Worm (Caenorhabditis elegans) whole organism, L1 larva: ENCODE data around the gene elpc-4.

Experiments used
- C16A3.4 ChIP-seq: fragments of 150-350 bp; optimal IDR thresholded peaks from 2 replicates; lab custom pipeline; 2014; ENCODE audit warnings: missing biosample characterization, missing genetic modification characterization
- aha-1 ChIP-seq: fragments of 150-350 bp; optimal IDR thresholded peaks from 2 replicates; lab custom pipeline; 2014; ENCODE audit warnings: missing biosample characterization, missing genetic modification characterization
- blmp-1 ChIP-seq: fragments of 150-350 bp; optimal IDR thresholded peaks from 2 replicates; lab custom pipeline; 2014; ENCODE audit warnings: missing biosample characterization, missing genetic modification characterization
- ceh-88 ChIP-seq: fragments of 200-800 bp; sonication (Bioruptor generic); IDR thresholded peaks from 2 replicates; pipeline ENCODE4 v1.3.6; 2022; ENCODE audit warnings: missing genetic modification characterization, missing compliant biosample characterization
- efl-3 ChIP-seq: fragments of 200-800 bp; sonication (Bioruptor generic); optimal IDR thresholded peaks from 2 replicates; lab custom pipeline; 2018; ENCODE audit warnings: mild to moderate bottlenecking, missing genetic modification characterization, missing compliant biosample characterization
- egl-27 ChIP-seq, 2 experiments: fragments of 150-350 bp in 1 of 2; sonication (generic microtip); optimal IDR thresholded peaks; 3 replicates each; lab custom pipeline; 2017 to 2018; ENCODE audit warnings: missing biosample characterization in 2 of 2, missing genetic modification characterization in 2 of 2, missing genetic modification reagents in 2 of 2
- elt-3 ChIP-seq, 6 experiments: fragments of 150-350 bp in 1 of 6; sonication (generic microtip); optimal IDR thresholded peaks; 2 replicates each; lab custom pipeline; 2017 to 2018; ENCODE audit warnings: missing biosample characterization in 6 of 6, missing genetic modification characterization in 6 of 6, inconsistent platforms in 1 of 6
- fkh-8 ChIP-seq: sonication (generic microtip); optimal IDR thresholded peaks from 2 replicates; lab custom pipeline; 2016; ENCODE audit warnings: mild to moderate bottlenecking, missing genetic modification characterization, missing compliant biosample characterization
- hpl-2 ChIP-seq: fragments of 150-350 bp; optimal IDR thresholded peaks from 2 replicates; lab custom pipeline; 2014; ENCODE audit warnings: missing biosample characterization, missing genetic modification reagents, missing genetic modification characterization
- irx-1 ChIP-seq: sonication (generic microtip); optimal IDR thresholded peaks from 2 replicates; lab custom pipeline; 2016; ENCODE audit warnings: missing genetic modification characterization, missing compliant biosample characterization
- lin-14 ChIP-seq: fragments of 200-800 bp; sonication (Bioruptor generic); optimal IDR thresholded peaks from 2 replicates; lab custom pipeline; 2018; ENCODE audit warnings: mild to moderate bottlenecking, missing genetic modification characterization, moderate library complexity, missing compliant biosample characterization
- lin-15B ChIP-seq: fragments of 150-350 bp; sonication (generic microtip); optimal IDR thresholded peaks from 3 replicates; lab custom pipeline; 2014; ENCODE audit warnings: missing biosample characterization, missing genetic modification characterization
- lin-35 ChIP-seq, 2 experiments: fragments of 150-350 bp; optimal IDR thresholded peaks; 2 replicates each; lab custom pipeline; 2014; ENCODE audit warnings: missing biosample characterization in 2 of 2, missing genetic modification characterization in 2 of 2, missing genetic modification reagents in 2 of 2
- lin-39 ChIP-seq: fragments of 150-350 bp; optimal IDR thresholded peaks from 2 replicates; lab custom pipeline; 2014; ENCODE audit warnings: missing biosample characterization, missing genetic modification reagents, missing genetic modification characterization
- lsy-2 ChIP-seq, 2 experiments: fragments of 150-350 bp; optimal IDR thresholded peaks; 2 replicates each; lab custom pipeline; 2014; ENCODE audit warnings: missing biosample characterization in 2 of 2, missing genetic modification characterization in 2 of 2
- mdl-1 ChIP-seq, 2 experiments: fragments of 150-350 bp; optimal IDR thresholded peaks; 2 replicates each; lab custom pipeline; 2014 to 2017; ENCODE audit warnings: missing biosample characterization in 2 of 2, missing genetic modification characterization in 2 of 2, inconsistent platforms in 1 of 2
- mep-1 ChIP-seq: fragments of 150-350 bp; optimal IDR thresholded peaks from 2 replicates; lab custom pipeline; 2014; ENCODE audit warnings: missing biosample characterization, missing genetic modification characterization
- nhr-19 ChIP-seq: fragments of 200-800 bp; sonication (Bioruptor generic); conservative IDR thresholded peaks from 2 replicates; pipeline ENCODE4 v1.3.6; 2022; ENCODE audit warnings: missing genetic modification characterization, missing compliant biosample characterization
- nhr-237 ChIP-seq: fragments of 150-350 bp; optimal IDR thresholded peaks from 2 replicates; lab custom pipeline; 2014; ENCODE audit warnings: missing biosample characterization, missing genetic modification characterization
- nhr-47 ChIP-seq: sonication (generic microtip); optimal IDR thresholded peaks from 2 replicates; lab custom pipeline; 2016; ENCODE audit warnings: mild to moderate bottlenecking, missing genetic modification characterization, moderate library complexity, missing compliant biosample characterization
- nhr-76 ChIP-seq: sonication (generic microtip); optimal IDR thresholded peaks from 2 replicates; lab custom pipeline; 2017; ENCODE audit warnings: missing biosample characterization, missing genetic modification characterization
- nhr-77 ChIP-seq: fragments of 150-350 bp; optimal IDR thresholded peaks from 2 replicates; lab custom pipeline; 2014; ENCODE audit warnings: missing biosample characterization, missing genetic modification characterization
- nhr-84 ChIP-seq: sonication (generic microtip); optimal IDR thresholded peaks from 2 replicates; lab custom pipeline; 2017; ENCODE audit warnings: missing biosample characterization, missing genetic modification characterization
- nhr-85 ChIP-seq: sonication (generic microtip); peaks from one replicate; lab custom pipeline; 2016; ENCODE audit warnings: missing genetic modification characterization, inconsistent platforms, missing compliant biosample characterization
- nhr-90 ChIP-seq: sonication (generic microtip); optimal IDR thresholded peaks from 2 replicates; lab custom pipeline; 2016; ENCODE audit warnings: mild to moderate bottlenecking, missing genetic modification characterization, missing compliant biosample characterization; ENCODE audit not compliant: poor library complexity
- pax-3 ChIP-seq: fragments of 200-800 bp; sonication (Bioruptor generic); optimal IDR thresholded peaks from 2 replicates; lab custom pipeline; 2018; ENCODE audit warnings: mild to moderate bottlenecking, missing genetic modification characterization, moderate library complexity, missing compliant biosample characterization
- rnt-1 ChIP-seq: sonication (generic microtip); optimal IDR thresholded peaks from 2 replicates; lab custom pipeline; 2016; ENCODE audit warnings: mild to moderate bottlenecking, missing genetic modification characterization, moderate library complexity, missing compliant biosample characterization
- snpc-4 ChIP-seq: fragments of 150-350 bp; optimal IDR thresholded peaks from 2 replicates; lab custom pipeline; 2014; ENCODE audit warnings: missing biosample characterization, missing genetic modification characterization
- snu-23 ChIP-seq: sonication (generic microtip); optimal IDR thresholded peaks from 2 replicates; lab custom pipeline; 2016; ENCODE audit warnings: missing genetic modification characterization, missing compliant biosample characterization
- tbx-2 ChIP-seq: sonication (generic microtip); optimal IDR thresholded peaks from 2 replicates; lab custom pipeline; 2016; ENCODE audit warnings: missing genetic modification characterization, missing compliant biosample characterization
- tlp-1 ChIP-seq: fragments of 150-350 bp; optimal IDR thresholded peaks from 2 replicates; lab custom pipeline; 2014; ENCODE audit warnings: missing biosample characterization, missing genetic modification characterization
- unc-130 ChIP-seq: fragments of 150-350 bp; optimal IDR thresholded peaks from 2 replicates; lab custom pipeline; 2017; ENCODE audit warnings: missing biosample characterization, missing genetic modification characterization, inconsistent platforms
- unc-30 ChIP-seq: sonication (generic microtip); optimal IDR thresholded peaks from 2 replicates; lab custom pipeline; 2017; ENCODE audit warnings: missing biosample characterization, missing genetic modification characterization
- xbp-1 ChIP-seq: sonication (generic microtip); optimal IDR thresholded peaks from 2 replicates; lab custom pipeline; 2016; ENCODE audit warnings: missing genetic modification characterization, missing compliant biosample characterization
- ztf-11 ChIP-seq, 2 experiments: sonication (generic microtip); optimal IDR thresholded peaks; 2 replicates each; lab custom pipeline; 2016 to 2017; ENCODE audit warnings: missing genetic modification characterization in 2 of 2, missing biosample characterization in 1 of 2, missing compliant biosample characterization in 1 of 2
- ztf-4 ChIP-seq: fragments of 150-350 bp; optimal IDR thresholded peaks from 2 replicates; lab custom pipeline; 2014; ENCODE audit warnings: missing biosample characterization, missing genetic modification characterization

Gene elpc-4

DNA sequence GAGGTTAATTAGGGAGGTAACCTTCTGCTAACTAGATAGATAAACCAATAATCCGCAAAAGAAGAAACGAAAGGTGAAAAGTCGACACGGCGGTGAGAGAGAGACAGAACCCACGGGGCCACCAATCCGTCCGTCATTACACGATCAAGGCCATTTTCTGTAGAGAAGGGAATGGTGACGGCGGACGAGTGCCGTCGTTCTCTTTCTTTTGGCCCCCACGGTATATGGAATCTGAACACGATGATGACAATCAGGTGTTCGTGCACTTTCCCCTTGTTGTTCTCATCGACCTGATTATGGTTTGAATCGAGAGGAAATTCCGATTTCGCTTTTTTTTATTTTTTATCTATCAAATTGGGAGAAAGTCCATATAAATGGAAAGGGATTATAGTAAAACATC lies 7.4 kb upstream of the elpc-4 start:
- TF ChIP-seq snpc-4 (tag; lab: Kevin White, UChicago): no peak
- TF ChIP-seq nhr-90 (tag; lab: Kevin White, UChicago): no peak
- TF ChIP-seq nhr-85: peak; percentile 76
- peak in 1 of 6 experiments; percentile 31 for TF ChIP-seq elt-3 (tag; optimal IDR thresholded peaks at IDR 0.05; lab: Kevin White, UChicago)
- no peak for TF ChIP-seq ztf-11 (tag; optimal IDR thresholded peaks at IDR 0.05; lab: Kevin White, UChicago)
- no peak for TF ChIP-seq mdl-1 (tag; optimal IDR thresholded peaks at IDR 0.05; lab: Kevin White, UChicago)
- TF ChIP-seq lsy-2 (tag; optimal IDR thresholded peaks at IDR 0.05; lab: Kevin White, UChicago): no peak
- TF ChIP-seq blmp-1 (tag; lab: Kevin White, UChicago): peak; percentile 91
- no peak for TF ChIP-seq nhr-47 (tag; lab: Kevin White, UChicago)
- no peak for TF ChIP-seq nhr-19 (GFP tag; lab: Robert Waterston, UW)
- TF ChIP-seq pax-3 (tag; lab: Kevin White, UChicago): no peak
- TF ChIP-seq tlp-1: no peak
- TF ChIP-seq C16A3.4: no peak
- TF ChIP-seq nhr-237 (tag; lab: Kevin White, UChicago): no peak
- no peak for TF ChIP-seq ztf-4
- peak; percentile 60 for TF ChIP-seq lin-14 (GFP tag; lab: Kevin White, UChicago)

DNA sequence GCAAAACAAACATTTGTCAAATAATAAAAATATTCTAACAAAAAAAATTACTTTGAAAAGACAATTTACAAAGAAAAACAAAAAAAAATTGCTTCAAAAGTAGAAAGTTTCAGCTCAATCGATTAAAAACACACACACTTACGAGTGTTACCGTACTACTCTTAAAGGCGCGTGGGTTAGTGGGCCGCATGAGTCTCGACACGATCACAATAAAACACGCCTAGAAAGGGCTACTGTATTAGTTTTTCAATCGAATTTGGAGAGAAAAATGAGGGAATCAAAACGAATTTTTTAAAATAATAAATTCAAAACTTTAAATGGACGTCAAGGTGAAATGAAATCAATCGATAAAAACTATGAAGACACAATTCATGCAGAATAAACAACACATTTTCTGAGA lies 6.3 kb upstream of the elpc-4 start:
- TF ChIP-seq nhr-85: no peak
- TF ChIP-seq snu-23 (GFP tag; lab: Kevin White, UChicago): no peak
- no peak for TF ChIP-seq efl-3 (GFP tag; lab: Kevin White, UChicago)
- no peak for TF ChIP-seq nhr-84 (tag; lab: Kevin White, UChicago)
- TF ChIP-seq nhr-47 (tag; lab: Kevin White, UChicago): no peak
- no peak for TF ChIP-seq unc-130 (tag; lab: Kevin White, UChicago)
- no peak for TF ChIP-seq lin-15B
- no peak for TF ChIP-seq nhr-76 (tag; lab: Kevin White, UChicago)
- TF ChIP-seq ceh-88 (GFP tag; lab: Robert Waterston, UW): no peak
- TF ChIP-seq unc-30 (tag; lab: Kevin White, UChicago): no peak
- TF ChIP-seq lsy-2 (tag; optimal IDR thresholded peaks at IDR 0.05; lab: Kevin White, UChicago): no peak

DNA sequence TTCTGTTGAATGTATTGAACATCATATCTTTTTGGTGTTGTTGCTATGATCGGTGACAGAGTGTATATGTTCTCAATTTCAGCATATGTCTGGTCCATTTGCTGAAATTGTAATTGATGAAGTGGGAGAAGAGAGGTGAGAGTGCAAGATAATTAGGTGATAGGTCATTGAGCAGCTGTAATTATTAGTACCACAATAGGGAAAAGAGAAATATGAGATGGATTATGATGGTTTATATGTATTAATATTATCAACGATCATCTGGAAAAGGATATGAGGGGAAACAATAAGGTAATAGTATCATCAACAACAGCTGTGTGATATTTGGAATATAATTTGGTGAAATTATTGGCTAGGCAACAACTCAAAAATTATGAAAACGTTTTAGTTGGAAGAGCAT lies 4.5 kb upstream of the elpc-4 start, which contains the start of gene Y42H9B.3:
Gene Y42H9B.3, minus strand, starts transcription at position 101 of the 400 bp plus-strand sequence.
- TF ChIP-seq lin-39: no peak
- no peak for TF ChIP-seq rnt-1 (tag; lab: Kevin White, UChicago)
- TF ChIP-seq fkh-8 (tag; lab: Kevin White, UChicago): no peak
- no peak for TF ChIP-seq lin-15B
- no peak for TF ChIP-seq efl-3 (GFP tag; lab: Kevin White, UChicago)
- TF ChIP-seq nhr-77 (tag; lab: Kevin White, UChicago): no peak
- no peak for TF ChIP-seq aha-1 (tag; lab: Kevin White, UChicago)

DNA sequence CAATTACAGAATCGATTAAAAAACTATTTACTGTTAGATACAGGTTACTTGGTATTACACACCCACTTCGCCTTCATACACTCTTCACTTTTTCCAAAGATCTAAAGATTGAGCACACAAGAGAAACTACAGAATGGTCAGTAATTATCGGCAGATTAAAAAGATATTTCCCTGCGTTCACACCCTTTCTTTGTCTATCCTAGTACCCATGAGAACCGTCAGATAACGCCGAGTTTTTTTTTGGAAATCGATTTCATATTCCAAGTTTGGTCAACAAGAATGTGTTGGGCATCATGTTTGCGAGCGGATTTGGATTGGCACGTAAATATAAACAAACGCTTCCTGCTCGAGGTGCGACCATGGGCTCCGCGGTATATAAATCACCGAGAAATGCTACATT lies 2.9 kb upstream of the elpc-4 start, which contains the start of gene C26B2.8:
Gene C26B2.8, plus strand, starts transcription at position 301 of the 400 bp plus-strand sequence.
- TF ChIP-seq mep-1: no peak
- no peak for TF ChIP-seq lin-35 (GFP tag; optimal IDR thresholded peaks at IDR 0.05; lab: Kevin White, UChicago)
- no peak for TF ChIP-seq hpl-2 (GFP tag; lab: Kevin White, UChicago)
- no peak for TF ChIP-seq xbp-1
- no peak for TF ChIP-seq irx-1 (tag; lab: Kevin White, UChicago)
- TF ChIP-seq egl-27 (tag; optimal IDR thresholded peaks at IDR 0.05; lab: Kevin White, UChicago): no peak
- no peak for TF ChIP-seq tbx-2 (tag; lab: Kevin White, UChicago)
